Fruit fly (Drosophila melanogaster): ENCODE results near the gene beta'COP.

dm6 chr2L:13368940-13369339 is 9.8 kb upstream of the beta'COP start, which contains the start of gene CG31855:
- no peak for TF ChIP-seq psq (optimal IDR thresholded peaks at IDR 0.05)
- no peak for TF ChIP-seq Sin3A (optimal IDR thresholded peaks at IDR 0.05)
